Fruit fly (Drosophila melanogaster) whole organism, larva: ENCODE measurements around the gene Ythdf.

Experiments
- noc ChIP-seq: fragments of 200-800 bp; sonication (Bioruptor generic); optimal IDR thresholded peaks from 3 replicates; lab custom pipeline; 2019; ENCODE audit warnings: missing biosample characterization, mild to moderate bottlenecking, missing genetic modification characterization, moderate library complexity

Gene Ythdf

DNA sequence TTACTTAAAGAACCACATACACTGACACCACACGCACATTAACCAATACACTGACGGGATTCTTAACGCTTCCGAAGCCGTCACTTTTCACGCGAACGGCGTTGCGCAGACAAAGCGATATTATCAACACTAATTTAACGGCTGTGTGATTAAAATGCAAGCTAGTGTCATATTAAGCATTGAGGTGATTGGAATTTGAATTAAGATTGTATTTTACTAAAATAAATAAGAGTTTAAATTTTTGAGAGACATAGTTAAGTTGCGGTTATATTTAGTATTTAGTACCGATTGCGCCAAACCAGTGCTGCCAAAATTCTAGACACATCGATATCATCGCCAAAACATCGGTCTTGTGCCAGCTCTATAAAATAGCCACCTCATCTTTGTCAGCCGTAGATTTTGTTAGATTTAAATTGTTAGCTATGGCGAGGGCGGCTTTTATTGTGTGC lies at the start of gene Ythdf, which contains the start of gene bai:
Gene Ythdf, minus strand, starts transcription at position 222 of the 449 bp plus-strand sequence.
Gene bai, plus strand, starts transcription at position 347 of the 449 bp plus-strand sequence.
- no peak for TF ChIP-seq noc (tag; lab: Kevin White, UChicago)

DNA sequence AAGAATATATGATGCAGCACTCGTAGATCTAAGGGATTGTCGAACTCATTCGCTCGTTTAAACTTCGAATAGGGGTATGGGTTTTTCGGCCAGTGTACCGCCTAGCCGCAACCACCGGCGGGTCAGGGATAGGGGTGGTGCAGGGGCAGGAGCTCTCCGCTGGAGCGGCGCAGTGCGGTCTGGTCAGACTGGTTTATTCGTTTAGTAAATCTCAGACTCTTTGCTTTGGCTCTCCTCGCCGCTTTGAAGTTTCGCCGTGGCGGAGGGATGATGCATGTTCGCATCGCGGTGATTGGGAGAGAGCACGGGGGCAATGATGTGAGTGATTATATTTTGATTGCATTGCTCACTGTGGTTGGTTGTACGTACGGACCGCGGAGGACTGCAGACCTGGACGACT lies 43.3 kb upstream of the Ythdf start, which contains the start of gene fd96Ca:
Gene fd96Ca, plus strand, starts transcription at position 337 of the 400 bp plus-strand sequence.
- no peak for TF ChIP-seq noc (tag; lab: Kevin White, UChicago)

DNA sequence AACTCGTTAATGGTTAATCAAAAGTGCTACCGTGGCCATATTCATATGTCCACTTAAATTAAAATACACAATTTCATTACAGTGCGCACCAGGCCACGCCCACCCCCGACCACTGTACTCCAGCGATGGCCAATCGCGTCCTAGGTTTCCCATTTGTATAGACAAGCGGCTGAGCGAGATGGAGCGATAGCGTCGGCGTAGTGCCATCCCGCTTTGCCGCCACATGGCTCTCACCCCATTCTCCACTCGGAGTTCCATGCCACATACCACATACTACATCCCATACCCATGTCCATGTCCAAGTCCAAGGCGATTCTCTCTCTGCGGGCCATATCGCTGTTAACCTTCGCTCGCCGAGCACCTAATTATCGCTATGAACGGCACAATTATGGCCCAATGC lies 41.4 kb upstream of the Ythdf start:
- no peak for TF ChIP-seq noc (tag; lab: Kevin White, UChicago)

DNA sequence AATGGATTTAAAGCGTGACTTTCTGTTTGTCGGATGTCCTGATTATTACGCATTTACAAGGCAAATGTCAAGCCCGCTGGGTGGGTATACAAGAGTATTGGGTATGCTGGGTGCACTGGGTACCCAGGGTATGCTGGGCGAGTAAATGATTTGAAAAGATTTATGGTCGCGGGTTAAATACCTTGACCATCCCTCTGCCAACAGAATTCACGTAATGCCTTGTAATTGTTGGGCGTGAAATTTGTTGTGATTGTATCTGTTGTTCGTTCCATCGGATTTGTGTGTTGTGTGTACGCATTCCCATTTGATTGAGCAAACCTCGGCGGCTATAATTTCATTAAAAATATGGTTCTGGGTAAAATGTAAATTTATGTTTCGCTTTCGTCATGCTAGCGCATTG lies 39.6 kb upstream of the Ythdf start:
- TF ChIP-seq noc (tag; lab: Kevin White, UChicago), result no peak

DNA sequence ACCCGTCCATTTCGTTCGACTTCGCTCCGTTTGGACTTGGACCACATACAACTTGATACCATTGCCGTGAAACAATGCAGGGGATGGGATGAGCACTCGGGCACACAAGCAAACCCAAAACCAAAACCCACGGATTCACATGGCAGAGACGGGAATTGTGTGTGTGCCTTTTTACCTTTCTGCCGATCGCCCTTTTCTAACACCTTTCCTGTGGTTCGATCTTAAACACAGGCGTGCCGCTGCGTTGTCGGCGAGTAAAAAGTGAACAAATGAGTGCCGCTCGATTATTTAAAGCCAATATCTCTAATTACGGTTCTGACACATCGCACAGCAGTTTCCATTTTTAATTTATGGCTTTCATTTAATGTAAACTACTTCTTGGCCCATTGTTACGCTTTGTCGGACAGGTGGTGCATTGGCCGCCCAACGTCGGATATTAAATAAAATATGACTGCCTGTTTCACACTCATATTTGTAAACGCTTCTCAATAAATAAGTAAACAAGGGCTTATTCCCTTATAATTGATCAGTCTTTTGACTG lies 38.3 kb upstream of the Ythdf start:
- TF ChIP-seq noc (tag; lab: Kevin White, UChicago), result no peak

DNA sequence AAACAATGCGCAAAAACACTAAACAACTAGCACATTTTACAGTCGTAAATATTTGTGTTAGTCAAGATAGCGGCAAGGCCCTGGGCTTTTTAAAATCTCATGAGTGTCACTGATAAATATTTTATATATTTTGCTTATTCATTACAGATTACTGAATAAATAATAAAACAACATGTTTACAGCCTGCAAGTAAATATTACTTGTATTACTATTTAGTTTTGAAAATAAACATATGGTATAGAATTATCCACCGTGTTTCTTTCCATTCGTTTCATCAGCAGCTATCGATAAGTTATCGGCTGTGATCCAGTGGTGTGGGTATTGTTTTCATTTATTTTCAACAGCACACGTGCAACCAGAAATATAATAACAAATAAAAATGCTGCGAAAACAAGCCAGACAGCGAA lies 35.5 kb upstream of the Ythdf start, which contains the start of the genes shams and CG11920:
Gene shams, minus strand, starts transcription at position 50 of the 407 bp plus-strand sequence.
Gene CG11920, plus strand, starts transcription at position 320 of the 407 bp plus-strand sequence.
- TF ChIP-seq noc (tag; lab: Kevin White, UChicago), result no peak

DNA sequence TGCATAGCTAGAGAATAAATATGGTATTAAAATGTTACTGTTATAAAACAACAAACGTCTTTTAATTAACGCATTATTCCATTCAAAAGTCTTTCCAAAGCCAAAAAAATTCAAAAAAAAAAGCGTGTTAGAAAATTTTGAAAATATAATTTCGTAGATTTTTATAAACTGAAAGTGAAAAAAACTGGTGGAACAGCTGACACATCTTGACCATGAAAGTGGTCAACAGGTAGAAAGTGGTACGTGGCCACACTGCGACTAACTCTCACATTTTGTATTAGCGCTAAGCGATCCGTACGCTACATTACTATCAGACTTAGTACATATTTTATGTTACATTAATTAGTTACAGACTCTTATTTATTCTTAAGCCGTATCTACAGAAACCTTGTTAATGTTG lies 31.8 kb upstream of the Ythdf start, which contains the start of gene CG11836:
Gene CG11836, plus strand, starts transcription at position 256 of the 400 bp plus-strand sequence.
- no peak for TF ChIP-seq noc (tag; lab: Kevin White, UChicago)

DNA sequence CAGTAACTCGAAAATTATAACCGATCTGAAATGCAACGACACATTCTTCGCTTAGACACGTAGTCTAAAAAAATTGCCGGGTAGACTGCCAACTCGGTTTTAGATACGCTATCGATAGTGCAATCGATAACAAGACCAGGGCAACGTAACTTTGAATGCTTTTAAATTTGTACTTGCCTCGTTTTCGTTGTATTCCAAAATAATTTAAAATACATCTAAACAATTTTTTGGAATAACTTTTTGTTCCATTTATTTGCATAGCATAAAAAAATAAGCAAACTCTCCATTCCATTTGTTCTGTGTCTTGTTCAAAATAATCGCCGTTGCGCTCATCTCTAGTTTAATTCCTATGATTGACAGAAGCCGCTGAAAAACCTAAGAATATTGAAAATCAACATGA lies 30.5 kb upstream of the Ythdf start, which contains the start of the genes Stt3B and CG11839:
Gene Stt3B, minus strand, starts transcription at position 69 of the 400 bp plus-strand sequence.
Gene CG11839, plus strand, starts transcription at position 359 of the 400 bp plus-strand sequence.
- no peak for TF ChIP-seq noc (tag; lab: Kevin White, UChicago)

DNA sequence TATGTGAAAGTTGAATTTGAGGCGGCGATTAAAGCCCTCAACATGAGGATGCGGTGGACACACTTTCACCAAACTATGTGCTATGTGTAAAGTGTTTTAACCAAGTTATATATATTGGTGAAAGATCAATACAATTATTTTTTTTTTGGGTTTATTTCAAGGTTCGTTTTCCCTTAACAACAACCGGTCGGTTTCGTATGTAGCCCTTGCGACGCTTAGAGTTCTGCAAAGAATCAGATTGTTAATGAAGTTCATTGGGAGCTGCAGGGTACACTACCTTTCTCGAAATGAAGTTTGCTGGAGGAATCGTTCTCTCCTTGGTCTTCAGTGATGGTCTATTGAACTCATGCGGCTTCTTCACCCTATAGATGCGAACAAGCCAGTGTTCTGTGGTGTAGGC lies 27.8 kb upstream of the Ythdf start:
- TF ChIP-seq noc (tag; lab: Kevin White, UChicago), result no peak

DNA sequence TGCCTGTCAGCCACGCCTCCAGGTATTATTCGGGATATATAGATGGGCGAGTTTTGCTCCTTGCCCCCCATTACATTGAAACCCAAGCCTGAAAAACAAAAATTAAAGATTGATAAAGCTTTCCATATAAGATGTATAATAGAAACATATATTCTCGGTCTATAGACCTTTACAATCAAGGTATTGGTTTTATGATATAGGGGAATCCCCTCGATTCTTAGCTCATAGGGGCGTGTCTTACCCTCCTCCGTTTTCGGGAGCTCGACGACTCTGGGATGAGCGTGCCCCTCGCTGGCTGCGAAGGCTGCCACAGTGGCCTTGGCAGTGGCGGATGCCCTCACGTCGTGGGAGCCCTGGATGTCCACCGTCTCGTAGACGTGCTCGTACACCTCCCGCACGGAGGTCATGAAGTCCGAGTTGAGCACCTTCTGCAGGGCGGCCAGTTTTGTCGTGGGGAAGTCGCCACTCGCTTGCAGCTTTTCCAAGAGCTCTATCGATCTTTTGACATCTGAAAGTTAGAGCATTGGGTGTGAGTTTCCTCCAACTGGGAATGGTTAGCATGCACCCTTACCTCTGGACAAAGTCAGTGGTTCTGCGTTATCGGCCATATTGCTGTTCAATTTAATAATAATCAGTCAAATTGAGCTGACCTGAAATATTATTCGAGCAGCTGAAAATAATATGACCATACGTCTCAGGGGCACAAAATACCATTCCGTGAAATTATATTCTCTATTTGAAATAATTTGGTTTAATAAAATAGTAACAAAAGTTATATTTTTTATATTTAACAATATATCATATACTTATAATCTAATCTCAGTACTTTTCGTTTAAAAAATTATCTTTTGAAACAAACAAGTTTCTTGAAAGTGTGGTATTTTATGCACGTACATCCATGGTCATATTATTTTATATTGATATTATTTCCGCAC lies 26.1 kb upstream of the Ythdf start, which contains the start of the genes veli and PQBP1:
Gene veli, minus strand, starts transcription at position 685 of the 935 bp plus-strand sequence.
Gene PQBP1, plus strand, starts transcription at position 885 of the 935 bp plus-strand sequence.
- no peak for TF ChIP-seq noc (tag; lab: Kevin White, UChicago)

DNA sequence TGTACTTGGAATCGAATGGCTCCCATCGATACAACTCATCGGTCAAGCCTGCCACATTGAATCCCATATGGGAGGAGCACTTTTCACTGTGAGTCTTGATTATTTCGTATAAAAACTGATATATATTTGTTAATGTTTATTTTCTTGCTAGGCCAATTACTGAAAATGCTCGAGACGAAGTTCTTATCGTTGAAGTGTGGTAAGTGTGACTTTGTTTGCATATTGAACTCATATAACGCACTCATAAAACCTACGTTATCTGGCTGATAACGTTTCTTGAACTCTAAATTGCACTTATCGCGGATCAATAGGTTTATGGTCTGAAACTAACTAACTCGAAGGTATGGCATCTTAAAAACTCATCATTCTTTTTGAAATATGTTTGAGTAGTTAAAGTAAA lies 21.4 kb upstream of the Ythdf start:
- TF ChIP-seq noc (tag; lab: Kevin White, UChicago), result no peak

DNA sequence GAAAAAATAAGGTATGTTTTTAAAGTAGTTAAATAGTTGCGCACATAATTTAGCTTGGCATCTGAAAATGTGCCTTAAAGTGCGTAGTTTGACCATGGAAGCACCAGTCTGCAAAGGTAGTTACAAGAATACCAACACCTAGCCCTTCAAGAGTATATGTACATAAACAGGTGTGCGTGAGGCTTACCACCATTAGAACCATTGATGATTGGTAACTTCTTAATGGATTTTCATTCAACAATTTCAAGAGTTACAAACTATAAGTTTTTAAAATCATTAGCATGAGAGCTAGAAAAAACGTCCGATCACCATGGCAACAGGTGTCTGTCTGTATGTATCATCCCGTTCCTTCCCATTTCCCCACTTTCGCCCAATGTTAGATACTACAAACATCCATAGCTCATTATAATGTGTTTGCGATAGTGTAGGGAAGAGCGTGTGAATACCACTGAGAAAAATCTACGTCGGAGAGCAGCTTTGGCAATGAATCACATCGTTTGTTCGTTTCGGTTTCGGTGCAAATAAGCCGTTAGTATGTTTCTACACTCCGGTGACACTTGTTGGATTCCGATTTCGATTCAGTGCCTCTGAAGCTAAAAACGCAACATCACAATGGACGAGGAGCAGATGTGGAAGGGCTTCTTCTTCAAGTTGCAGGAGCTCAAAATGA lies 17.6 kb upstream of the Ythdf start:
- no peak for TF ChIP-seq noc (tag; lab: Kevin White, UChicago)

DNA sequence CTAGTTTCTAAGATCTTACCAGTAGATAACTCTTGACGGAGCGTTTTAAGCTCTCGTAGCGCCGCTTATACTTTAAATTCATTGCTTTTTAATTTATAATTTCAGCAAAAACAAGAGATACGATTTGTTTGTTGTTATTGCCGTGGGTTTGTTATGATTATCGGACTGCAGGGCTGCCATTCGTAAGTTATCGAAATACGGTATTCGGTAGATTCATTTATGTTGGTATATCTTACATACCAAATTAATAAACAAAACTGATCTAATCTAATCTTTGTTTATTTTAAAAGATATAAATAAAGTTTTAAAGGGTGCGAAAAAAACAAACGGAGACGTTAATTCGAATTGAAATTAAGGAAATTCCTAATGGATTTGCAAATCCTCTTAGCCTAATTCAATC lies 17.0 kb upstream of the Ythdf start, which contains the start of the genes CG31111 and stac:
Gene CG31111, minus strand, starts transcription at position 162 of the 400 bp plus-strand sequence.
Gene stac, plus strand, starts transcription at position 271 of the 400 bp plus-strand sequence.
- TF ChIP-seq noc (tag; lab: Kevin White, UChicago), result no peak

DNA sequence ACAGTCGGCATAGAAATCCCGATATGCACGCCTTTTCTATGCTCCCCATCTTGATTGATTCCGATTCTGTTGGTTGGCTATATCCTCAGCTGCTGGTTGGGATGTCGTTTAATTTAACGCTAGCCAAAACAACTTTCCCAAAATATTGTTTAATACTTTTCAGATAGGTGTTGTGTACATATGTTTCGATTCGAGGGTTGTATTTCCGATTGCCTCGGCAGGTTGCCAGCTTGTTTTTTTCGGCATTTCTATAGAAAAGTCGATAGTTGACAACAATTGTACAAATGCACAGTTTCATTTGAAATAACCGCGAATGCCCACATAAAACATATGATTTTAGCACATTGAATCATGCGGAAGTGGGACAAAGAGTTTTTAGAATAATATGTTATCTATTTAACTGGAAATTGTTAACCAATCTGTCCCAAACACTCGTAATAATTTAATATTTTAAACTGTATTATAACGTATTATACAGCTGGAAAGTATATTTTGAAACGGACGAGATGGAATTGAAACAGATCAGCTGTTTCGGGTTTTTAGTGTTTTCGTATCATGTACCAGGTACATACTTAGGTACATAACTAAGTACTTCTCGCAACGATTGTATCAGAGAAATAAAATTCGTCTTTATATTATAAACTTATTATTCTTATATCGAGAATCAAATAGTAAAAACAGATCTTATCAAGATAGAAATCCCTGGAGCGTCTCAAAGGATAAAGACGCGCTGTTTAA lies 15.6 kb upstream of the Ythdf start, which contains the start of gene CG31109:
Gene CG31109, minus strand, starts transcription at position 203 of the 738 bp plus-strand sequence.
- TF ChIP-seq noc (tag; lab: Kevin White, UChicago), result peak; percentile 20
